Worm (Caenorhabditis elegans) whole organism, early embryonic: ENCODE data around the gene F59B2.14.

ENCODE experiments used
- B0310.2 ChIP-seq: sonication (generic microtip); optimal IDR thresholded peaks from 2 replicates; lab custom pipeline; 2016; ENCODE audit warnings: mild to moderate bottlenecking, missing genetic modification characterization, missing compliant biosample characterization
- aly-1 ChIP-seq: sonication (generic microtip); optimal IDR thresholded peaks from 2 replicates; lab custom pipeline; 2016; ENCODE audit warnings: missing genetic modification characterization, missing compliant biosample characterization
- ama-1 ChIP-seq: fragments of 150-350 bp; optimal IDR thresholded peaks from 2 replicates; lab custom pipeline; 2014
- ceh-13 ChIP-seq: fragments of 200-800 bp; sonication (Bioruptor generic); optimal IDR thresholded peaks from 2 replicates; lab custom pipeline; 2018; ENCODE audit warnings: mild to moderate bottlenecking, missing genetic modification characterization, missing compliant biosample characterization
- ceh-36 ChIP-seq: sonication (generic microtip); optimal IDR thresholded peaks from 2 replicates; lab custom pipeline; 2016; ENCODE audit warnings: missing genetic modification characterization, inconsistent platforms, missing compliant biosample characterization
- ets-7 ChIP-seq: sonication (generic microtip); optimal IDR thresholded peaks from 2 replicates; lab custom pipeline; 2016; ENCODE audit warnings: missing genotype, missing genetic modification characterization, missing compliant biosample characterization
- flt-1 ChIP-seq: fragments of 200-800 bp; sonication (Bioruptor generic); IDR thresholded peaks from 2 replicates; pipeline ENCODE4 v1.3.6; 2022; ENCODE audit warnings: missing genetic modification characterization, missing compliant biosample characterization
- hmbx-1 ChIP-seq: sonication (generic microtip); optimal IDR thresholded peaks from 2 replicates; lab custom pipeline; 2016; ENCODE audit warnings: mild to moderate bottlenecking, missing genetic modification characterization, missing compliant biosample characterization
- hmg-4 ChIP-seq: fragments of 200-800 bp; sonication (Bioruptor generic); optimal IDR thresholded peaks from 2 replicates; lab custom pipeline; 2018; ENCODE audit warnings: mild to moderate bottlenecking, missing genetic modification characterization, missing compliant biosample characterization
- hnd-1 ChIP-seq: sonication (generic microtip); optimal IDR thresholded peaks from 2 replicates; lab custom pipeline; 2016; ENCODE audit warnings: missing genetic modification characterization, missing compliant biosample characterization
- sea-1 ChIP-seq: fragments of 200-800 bp; sonication (Bioruptor generic); conservative IDR thresholded peaks from 2 replicates; pipeline ENCODE4 v1.3.6; 2022; ENCODE audit warnings: missing genetic modification characterization, missing compliant biosample characterization
- tbx-11 ChIP-seq: fragments of 200-800 bp; sonication (Bioruptor generic); IDR thresholded peaks from 2 replicates; pipeline ENCODE4 v1.3.6; 2022; ENCODE audit warnings: missing genetic modification characterization, missing compliant biosample characterization
- tbx-37 ChIP-seq: fragments of 200-800 bp; sonication (Bioruptor generic); conservative IDR thresholded peaks from 2 replicates; pipeline ENCODE4 v1.3.6; 2022; ENCODE audit warnings: missing genetic modification reagents, missing genetic modification characterization, missing compliant biosample characterization
- tra-4 ChIP-seq: sonication (generic microtip); optimal IDR thresholded peaks from 2 replicates; lab custom pipeline; 2017; ENCODE audit warnings: missing genetic modification characterization, missing compliant biosample characterization

- TF ChIP-seq ama-1 = no peak
- no peak for TF ChIP-seq ceh-13 (GFP tag; lab: Kevin White, UChicago)
- no peak for TF ChIP-seq tbx-11 (GFP tag; lab: Robert Waterston, UW)
- no peak for TF ChIP-seq hnd-1 (tag; lab: Kevin White, UChicago)
- no peak for TF ChIP-seq flt-1 (GFP tag; lab: Robert Waterston, UW)
- TF ChIP-seq hmg-4 (GFP tag; lab: Kevin White, UChicago) = no peak
- TF ChIP-seq B0310.2 = no peak
- no peak for TF ChIP-seq ets-7 (tag; lab: Kevin White, UChicago)
- TF ChIP-seq aly-1 (tag; lab: Kevin White, UChicago) = no peak
- no peak for TF ChIP-seq tbx-37
- no peak for TF ChIP-seq hmbx-1 (tag; lab: Kevin White, UChicago)
- TF ChIP-seq tra-4 = no peak
- TF ChIP-seq sea-1 (GFP tag; lab: Robert Waterston, UW) = no peak
- no peak for TF ChIP-seq ceh-36
Measured at ce11 chrIII:9030818-9031217, 8.4 kb upstream of the F59B2.14 start.
